Worm (Caenorhabditis elegans) whole organism, late embryonic: ENCODE measurements around the gene ZK1236.1.

Experiments
- C38D4.7 ChIP-seq: fragments of 200-800 bp; sonication (Bioruptor generic); optimal IDR thresholded peaks from 2 replicates; lab custom pipeline; 2018; ENCODE audit warnings: mild to moderate bottlenecking, missing genetic modification characterization, moderate library complexity, missing compliant biosample characterization
- F13H6.1 ChIP-seq: sonication (generic microtip); optimal IDR thresholded peaks from 2 replicates; lab custom pipeline; 2016; ENCODE audit warnings: missing genetic modification characterization, missing compliant biosample characterization
- K02D7.2 ChIP-seq: sonication (generic microtip); optimal IDR thresholded peaks from 2 replicates; lab custom pipeline; 2017; ENCODE audit warnings: mild to moderate bottlenecking, missing genetic modification characterization, missing compliant biosample characterization
- Y22D7AL.16 ChIP-seq: sonication (generic microtip); optimal IDR thresholded peaks from 2 replicates; lab custom pipeline; 2016; ENCODE audit warnings: missing genetic modification characterization, missing compliant biosample characterization
- ama-1 ChIP-seq: fragments of 150-350 bp; optimal IDR thresholded peaks from 2 replicates; lab custom pipeline; 2014
- ceh-2 ChIP-seq: sonication (generic microtip); optimal IDR thresholded peaks from 2 replicates; lab custom pipeline; 2016; ENCODE audit warnings: missing genotype, missing genetic modification characterization, missing compliant biosample characterization
- ceh-30 ChIP-seq: fragments of 150-350 bp; optimal IDR thresholded peaks from 2 replicates; lab custom pipeline; 2014; ENCODE audit warnings: missing biosample characterization, missing genetic modification characterization
- ceh-31 ChIP-seq: sonication (generic microtip); optimal IDR thresholded peaks from 2 replicates; lab custom pipeline; 2016; ENCODE audit warnings: missing genetic modification characterization, missing compliant biosample characterization
- ceh-34 ChIP-seq: sonication (generic microtip); optimal IDR thresholded peaks from 2 replicates; lab custom pipeline; 2016; ENCODE audit warnings: mild to moderate bottlenecking, missing genetic modification characterization, missing compliant biosample characterization
- ceh-9 ChIP-seq: sonication (generic microtip); optimal IDR thresholded peaks from 2 replicates; lab custom pipeline; 2016; ENCODE audit warnings: mild to moderate bottlenecking, missing genetic modification characterization, inconsistent platforms, missing compliant biosample characterization
- dmd-4 ChIP-seq: sonication (generic microtip); optimal IDR thresholded peaks from 2 replicates; lab custom pipeline; 2016; ENCODE audit warnings: borderline replicate concordance, missing genetic modification characterization, missing compliant biosample characterization
- dve-1 ChIP-seq: sonication (generic microtip); optimal IDR thresholded peaks from 2 replicates; lab custom pipeline; 2017; ENCODE audit warnings: antibody characterized with exemption, mild to moderate bottlenecking, missing genetic modification characterization, missing compliant biosample characterization
- elt-2 ChIP-seq: sonication (generic microtip); optimal IDR thresholded peaks from 2 replicates; lab custom pipeline; 2016; ENCODE audit warnings: missing genetic modification reagents, missing genetic modification characterization, missing compliant biosample characterization
- eyg-1 ChIP-seq: sonication (generic microtip); optimal IDR thresholded peaks from 2 replicates; lab custom pipeline; 2016; ENCODE audit warnings: missing genotype, missing genetic modification characterization, missing compliant biosample characterization
- hlh-13 ChIP-seq: fragments of 200-800 bp; sonication (Bioruptor generic); optimal IDR thresholded peaks from 2 replicates; lab custom pipeline; 2018; ENCODE audit warnings: mild to moderate bottlenecking, missing genetic modification characterization, missing compliant biosample characterization
- hlh-15 ChIP-seq: sonication (generic microtip); optimal IDR thresholded peaks from 2 replicates; lab custom pipeline; 2016; ENCODE audit warnings: missing genetic modification characterization, missing compliant biosample characterization
- hlh-6 ChIP-seq: sonication (generic microtip); optimal IDR thresholded peaks from 2 replicates; lab custom pipeline; 2016; ENCODE audit warnings: missing genotype, missing genetic modification characterization, missing compliant biosample characterization
- hlh-8 ChIP-seq: sonication (generic microtip); optimal IDR thresholded peaks from 2 replicates; lab custom pipeline; 2016; ENCODE audit warnings: missing genotype, missing genetic modification characterization, missing compliant biosample characterization
- nfya-1 ChIP-seq: sonication (generic microtip); optimal IDR thresholded peaks from 2 replicates; lab custom pipeline; 2017; ENCODE audit warnings: missing genetic modification characterization, mild to moderate bottlenecking, missing compliant biosample characterization, antibody characterized with exemption, moderate library complexity
- npax-4 ChIP-seq: sonication (generic microtip); optimal IDR thresholded peaks from 2 replicates; lab custom pipeline; 2016; ENCODE audit warnings: missing genetic modification characterization, missing compliant biosample characterization
- pag-3 ChIP-seq: sonication (generic microtip); optimal IDR thresholded peaks from 2 replicates; lab custom pipeline; 2016; ENCODE audit warnings: missing compliant biosample characterization, missing genetic modification characterization, borderline replicate concordance
- pat-9 ChIP-seq: fragments of 200-800 bp; sonication (Bioruptor generic); optimal IDR thresholded peaks from 2 replicates; lab custom pipeline; 2018; ENCODE audit warnings: mild to moderate bottlenecking, missing genetic modification characterization, moderate library complexity, missing compliant biosample characterization
- pha-2 ChIP-seq: sonication (generic microtip); optimal IDR thresholded peaks from 2 replicates; lab custom pipeline; 2017; ENCODE audit warnings: mild to moderate bottlenecking, missing genetic modification characterization, missing compliant biosample characterization
- pha-4 ChIP-seq: fragments of 150-350 bp; optimal IDR thresholded peaks from 2 replicates; lab custom pipeline; 2018; ENCODE audit warnings: missing biosample characterization, missing genetic modification reagents, missing genetic modification characterization
- pqm-1 ChIP-seq: sonication (generic microtip); optimal IDR thresholded peaks from 2 replicates; lab custom pipeline; 2016; ENCODE audit warnings: missing genetic modification characterization, missing compliant biosample characterization
- ref-2 ChIP-seq: sonication (generic microtip); optimal IDR thresholded peaks from 2 replicates; lab custom pipeline; 2016; ENCODE audit warnings: missing genetic modification characterization, missing compliant biosample characterization
- sdc-2 ChIP-seq: sonication (generic microtip); optimal IDR thresholded peaks from 2 replicates; lab custom pipeline; 2016; ENCODE audit warnings: missing genotype, missing genetic modification characterization, missing compliant biosample characterization
- sox-2 ChIP-seq: fragments of 200-800 bp; sonication (Bioruptor generic); IDR thresholded peaks from 2 replicates; pipeline ENCODE4 v1.3.6; 2022; ENCODE audit warnings: missing genetic modification reagents, missing genetic modification characterization, missing compliant biosample characterization
- unc-42 ChIP-seq: sonication (generic microtip); optimal IDR thresholded peaks from 2 replicates; lab custom pipeline; 2016; ENCODE audit warnings: missing genotype, missing genetic modification characterization, missing compliant biosample characterization
- unc-55 ChIP-seq: sonication (generic microtip); optimal IDR thresholded peaks from 2 replicates; lab custom pipeline; 2017; ENCODE audit warnings: missing biosample characterization, missing genetic modification reagents, missing genetic modification characterization

The ZK1236.1 gene

ce11 chrIII:8398411-8398810 lies 30.7 kb upstream of the ZK1236.1 start, which contains the start of gene ZK353.2 (continued):
- no peak for TF ChIP-seq ceh-2 (tag; lab: Kevin White, UChicago)

ce11 chrIII:8400478-8400877 lies 28.6 kb upstream of the ZK1236.1 start:
- TF ChIP-seq npax-4 (no peak), elt-2 (tag; lab: Kevin White, UChicago) (peak; percentile 66)
- TF ChIP-seq, all 69 proteins: peak for 1

ce11 chrIII:8401887-8402286 lies 27.2 kb upstream of the ZK1236.1 start, which contains the start of gene lap-1:
TSS of gene lap-1 (minus strand) at chrIII:8401928.
- no peak for TF ChIP-seq C38D4.7 (GFP tag; lab: Kevin White, UChicago)
- no peak for TF ChIP-seq ama-1
- no peak for TF ChIP-seq sox-2 (GFP tag; lab: Robert Waterston, UW)
- no peak for TF ChIP-seq sdc-2 (tag; lab: Kevin White, UChicago)

- TF ChIP-seq pha-2 (tag; lab: Kevin White, UChicago) (no peak), pat-9 (tag; lab: Kevin White, UChicago) (no peak), pqm-1 (tag; lab: Kevin White, UChicago) (no peak), npax-4 (no peak), dve-1 (tag; lab: Kevin White, UChicago) (no peak), F13H6.1 (no peak), hlh-6 (tag; lab: Kevin White, UChicago) (no peak), dmd-4 (tag; lab: Kevin White, UChicago) (no peak), pag-3 (tag; lab: Kevin White, UChicago) (no peak), pha-4 (tag; lab: Kevin White, UChicago) (no peak), ref-2 (tag; lab: Kevin White, UChicago) (no peak), Y22D7AL.16 (tag; lab: Kevin White, UChicago) (no peak), K02D7.2 (tag; lab: Kevin White, UChicago) (no peak), ceh-2 (tag; lab: Kevin White, UChicago) (no peak), nfya-1 (tag; lab: Kevin White, UChicago) (no peak), hlh-8 (tag; lab: Kevin White, UChicago) (no peak)
- TF ChIP-seq, all 69 proteins: peak for 0
Observed at ce11 chrIII:8402633-8403032, 26.5 kb upstream of the ZK1236.1 start.

ce11 chrIII:8403507-8403906 lies 25.6 kb upstream of the ZK1236.1 start, which contains the start of gene cutc-1:
TSS of gene cutc-1 (minus strand) at chrIII:8403607.
- no peak for TF ChIP-seq Y22D7AL.16 (tag; lab: Kevin White, UChicago)
- no peak for TF ChIP-seq hlh-15
- TF ChIP-seq pat-9 (tag; lab: Kevin White, UChicago): no peak
- TF ChIP-seq ceh-30: no peak
- no peak for TF ChIP-seq ceh-9 (tag; lab: Kevin White, UChicago)
- no peak for TF ChIP-seq unc-55
- TF ChIP-seq eyg-1 (tag; lab: Kevin White, UChicago): no peak
- no peak for TF ChIP-seq unc-42
- no peak for TF ChIP-seq elt-2 (tag; lab: Kevin White, UChicago)
- no peak for TF ChIP-seq pqm-1 (tag; lab: Kevin White, UChicago)

- TF ChIP-seq ceh-31 (tag; lab: Kevin White, UChicago) (peak; percentile 3), ceh-34 (tag; lab: Kevin White, UChicago) (no peak), nfya-1 (tag; lab: Kevin White, UChicago) (peak; percentile 31), elt-2 (tag; lab: Kevin White, UChicago) (peak; percentile 26), hlh-13 (GFP tag; lab: Kevin White, UChicago) (no peak)
Observed at ce11 chrIII:8405449-8405962, 23.6 kb upstream of the ZK1236.1 start, which contains the start of the genes ubxn-4 and cyy-1. TSS of gene ubxn-4 (minus strand) at chrIII:8405562. TSS of gene cyy-1 (plus strand) at chrIII:8405874.
